Worm (Caenorhabditis elegans) whole organism, late embryonic: Measurements from ENCODE around the gene ZK809.1.

Experiments used
- K02D7.2 ChIP-seq: sonication (generic microtip); optimal IDR thresholded peaks from 2 replicates; lab custom pipeline; 2017; ENCODE audit warnings: mild to moderate bottlenecking, missing genetic modification characterization, missing compliant biosample characterization
- K09A11.1 ChIP-seq: sonication (generic microtip); optimal IDR thresholded peaks from 2 replicates; lab custom pipeline; 2017; ENCODE audit warnings: antibody characterized with exemption, mild to moderate bottlenecking, missing genetic modification characterization, missing compliant biosample characterization; ENCODE audit not compliant: insufficient read depth
- ama-1 ChIP-seq: fragments of 150-350 bp; optimal IDR thresholded peaks from 2 replicates; lab custom pipeline; 2014
- ceh-19 ChIP-seq: fragments of 200-800 bp; sonication (Bioruptor generic); optimal IDR thresholded peaks from 2 replicates; lab custom pipeline; 2018; ENCODE audit warnings: mild to moderate bottlenecking, missing genetic modification characterization, missing compliant biosample characterization
- dve-1 ChIP-seq: sonication (generic microtip); optimal IDR thresholded peaks from 2 replicates; lab custom pipeline; 2017; ENCODE audit warnings: antibody characterized with exemption, mild to moderate bottlenecking, missing genetic modification characterization, missing compliant biosample characterization
- elt-4 ChIP-seq: sonication (generic microtip); optimal IDR thresholded peaks from 2 replicates; lab custom pipeline; 2016; ENCODE audit warnings: missing genetic modification characterization, missing compliant biosample characterization
- mec-3 ChIP-seq: sonication (generic microtip); optimal IDR thresholded peaks from 2 replicates; lab custom pipeline; 2016; ENCODE audit warnings: borderline replicate concordance, missing genetic modification characterization, missing compliant biosample characterization
- pha-4 ChIP-seq: fragments of 150-350 bp; optimal IDR thresholded peaks from 2 replicates; lab custom pipeline; 2018; ENCODE audit warnings: missing biosample characterization, missing genetic modification reagents, missing genetic modification characterization
- unc-55 ChIP-seq: sonication (generic microtip); optimal IDR thresholded peaks from 2 replicates; lab custom pipeline; 2017; ENCODE audit warnings: missing biosample characterization, missing genetic modification reagents, missing genetic modification characterization
- unc-86 ChIP-seq: sonication (generic microtip); optimal IDR thresholded peaks from 2 replicates; lab custom pipeline; 2016; ENCODE audit warnings: missing genetic modification characterization, missing compliant biosample characterization

- TF ChIP-seq elt-4 (no peak), dve-1 (tag; lab: Kevin White, UChicago) (no peak), ceh-19 (no peak), unc-55 (GFP tag; lab: Kevin White, UChicago) (no peak), pha-4 (tag; lab: Kevin White, UChicago) (no peak), K09A11.1 (tag; lab: Kevin White, UChicago) (no peak), unc-86 (tag; lab: Kevin White, UChicago) (no peak), mec-3 (tag; lab: Kevin White, UChicago) (no peak), K02D7.2 (tag; lab: Kevin White, UChicago) (no peak), ama-1 (lab: Kevin White, UChicago) (no peak)
Observed at ce11 chrIV:11592165-11592564, 49.7 kb upstream of the ZK809.1 start, which contains the start of gene spe-36.
